Fruit fly (Drosophila melanogaster) whole organism, embryonic: ENCODE measurements around the gene Myo95E.

ENCODE experiments used
- Aef1 ChIP-seq: fragments of 200-800 bp; sonication (Bioruptor generic); IDR thresholded peaks from 3 replicates; pipeline ENCODE4 v1.3.6; 2022; ENCODE audit warnings: missing biosample characterization, missing genetic modification characterization
- Asciz ChIP-seq: fragments of 200-800 bp; sonication (Bioruptor generic); optimal IDR thresholded peaks from 2 replicates; lab custom pipeline; 2017; ENCODE audit warnings: missing biosample characterization, mild to moderate bottlenecking, missing genetic modification characterization, missing genetic modification reagents
- CG10209 ChIP-seq: fragments of 200-800 bp; sonication (Bioruptor generic); optimal IDR thresholded peaks from 3 replicates; lab custom pipeline; 2017; ENCODE audit warnings: missing biosample characterization, mild to moderate bottlenecking, missing genetic modification characterization, missing genetic modification reagents
- CG10274 ChIP-seq: fragments of 200-800 bp; sonication (Bioruptor generic); optimal IDR thresholded peaks from 3 replicates; lab custom pipeline; 2017; ENCODE audit warnings: missing biosample characterization, mild to moderate bottlenecking, missing genetic modification characterization
- CG10565 ChIP-seq: fragments of 200-800 bp; sonication (Bioruptor generic); optimal IDR thresholded peaks from 3 replicates; lab custom pipeline; 2016; ENCODE audit warnings: missing biosample characterization, mild to moderate bottlenecking, missing genetic modification characterization
- CG11398 ChIP-seq: fragments of 200-800 bp; sonication (Bioruptor generic); optimal IDR thresholded peaks from 2 replicates; lab custom pipeline; 2016; ENCODE audit warnings: missing biosample characterization, missing genetic modification characterization
- CG12744 ChIP-seq: fragments of 200-800 bp; sonication (Bioruptor generic); optimal IDR thresholded peaks from 2 replicates; lab custom pipeline; 2016; ENCODE audit warnings: missing biosample characterization, missing genetic modification characterization
- CG14014 ChIP-seq: fragments of 200-800 bp; sonication (Bioruptor generic); IDR thresholded peaks from 2 replicates; pipeline ENCODE4 v1.3.6; 2022; ENCODE audit warnings: missing biosample characterization, missing genetic modification characterization
- CG14441 ChIP-seq: fragments of 200-800 bp; sonication (Bioruptor generic); IDR thresholded peaks from 2 replicates; pipeline ENCODE4 v1.3.6; 2022; ENCODE audit warnings: missing biosample characterization, missing genetic modification characterization
- CG14860 ChIP-seq: fragments of 200-800 bp; sonication (Bioruptor generic); IDR thresholded peaks from 3 replicates; pipeline ENCODE4 v1.3.6; 2022; ENCODE audit warnings: missing biosample characterization, missing genetic modification characterization; ENCODE audit not compliant: partially characterized antibody
- CG17328 ChIP-seq: fragments of 200-800 bp; sonication (Bioruptor generic); IDR thresholded peaks from 2 replicates; pipeline ENCODE4 v1.3.6; 2022; ENCODE audit warnings: missing biosample characterization, missing genetic modification characterization
- CG17829 ChIP-seq: fragments of 200-800 bp; optimal IDR thresholded peaks from 2 replicates; lab custom pipeline; 2019; ENCODE audit warnings: missing biosample characterization, mild to moderate bottlenecking, missing genetic modification characterization, moderate library complexity
- CG2202 ChIP-seq: fragments of 200-800 bp; sonication (Bioruptor generic); optimal IDR thresholded peaks from 2 replicates; lab custom pipeline; 2018; ENCODE audit warnings: missing biosample characterization, mild to moderate bottlenecking, missing genetic modification characterization
- CG31224 ChIP-seq: fragments of 200-800 bp; sonication (Bioruptor generic); IDR thresholded peaks from 2 replicates; pipeline ENCODE4 v1.3.6; 2022; ENCODE audit warnings: missing biosample characterization, missing genetic modification characterization
- CG3847 ChIP-seq: fragments of 200-800 bp; sonication (Bioruptor generic); IDR thresholded peaks from 2 replicates; pipeline ENCODE4 v1.3.6; 2022; ENCODE audit warnings: missing biosample characterization, missing genetic modification characterization
- CG4707 ChIP-seq: fragments of 200-800 bp; sonication (Bioruptor generic); optimal IDR thresholded peaks from 2 replicates; lab custom pipeline; 2018; ENCODE audit warnings: missing biosample characterization, mild to moderate bottlenecking, missing genetic modification characterization, moderate library complexity
- CG5245 ChIP-seq: fragments of 200-800 bp; sonication (Bioruptor generic); optimal IDR thresholded peaks from 3 replicates; lab custom pipeline; 2016; ENCODE audit warnings: missing biosample characterization, missing genetic modification characterization
- CG6654 ChIP-seq: fragments of 200-800 bp; sonication (Bioruptor generic); optimal IDR thresholded peaks from 2 replicates; lab custom pipeline; 2017; ENCODE audit warnings: missing biosample characterization, mild to moderate bottlenecking, missing genetic modification characterization
- CG6854 ChIP-seq: fragments of 200-800 bp; sonication (Bioruptor generic); optimal IDR thresholded peaks from 3 replicates; lab custom pipeline; 2017; ENCODE audit warnings: missing biosample characterization, mild to moderate bottlenecking, missing genetic modification characterization
- CG7372 ChIP-seq: fragments of 200-800 bp; sonication (Bioruptor generic); IDR thresholded peaks from 2 replicates; pipeline ENCODE4 v1.3.6; 2022; ENCODE audit warnings: missing biosample characterization, missing genetic modification characterization
- CG7786 ChIP-seq: fragments of 200-800 bp; sonication (Bioruptor generic); optimal IDR thresholded peaks from 2 replicates; lab custom pipeline; 2016; ENCODE audit warnings: missing biosample characterization, missing genetic modification characterization
- CG8281 ChIP-seq: fragments of 200-800 bp; sonication (Bioruptor generic); optimal IDR thresholded peaks from 2 replicates; lab custom pipeline; 2018; ENCODE audit warnings: missing biosample characterization, mild to moderate bottlenecking, missing genetic modification characterization, moderate library complexity
- CG8478 ChIP-seq: fragments of >200 bp; optimal IDR thresholded peaks from 2 replicates; lab custom pipeline; 2018
- Chrac-16 ChIP-seq: fragments of 200-800 bp; sonication (Bioruptor generic); optimal IDR thresholded peaks from 3 replicates; lab custom pipeline; 2016; ENCODE audit warnings: missing biosample characterization, missing genetic modification characterization
- CkIIα-i1 ChIP-seq: fragments of 200-800 bp; sonication (Bioruptor generic); IDR thresholded peaks from 2 replicates; pipeline ENCODE4 v1.3.6; 2022; ENCODE audit warnings: missing biosample characterization, missing genetic modification characterization
- Eip74EF ChIP-seq, 2 experiments: fragments of 200-800 bp in 1 of 2; fragments of >200 bp in 1 of 2; sonication (Bioruptor generic) in 1 of 2; optimal IDR thresholded peaks; 2 replicates each; lab custom pipeline; 2017 to 2019; ENCODE audit warnings: missing biosample characterization in 2 of 2, missing genetic modification characterization in 2 of 2, mild to moderate bottlenecking in 1 of 2, moderate library complexity in 1 of 2
- GATAe ChIP-seq: fragments of 200-800 bp; sonication (Bioruptor generic); conservative IDR thresholded peaks from 2 replicates; pipeline ENCODE4 v1.3.6; 2022; ENCODE audit warnings: missing biosample characterization, missing genetic modification characterization
- Hmr ChIP-seq: fragments of 200-800 bp; sonication (Bioruptor generic); optimal IDR thresholded peaks from 3 replicates; lab custom pipeline; 2017; ENCODE audit warnings: mild to moderate bottlenecking, missing biosample characterization, missing genetic modification reagents, missing genetic modification characterization
- Meics ChIP-seq: fragments of 200-800 bp; sonication (Bioruptor generic); optimal IDR thresholded peaks from 2 replicates; lab custom pipeline; 2017; ENCODE audit warnings: missing biosample characterization, mild to moderate bottlenecking, missing genetic modification characterization
- Taf1 ChIP-seq: fragments of 200-800 bp; sonication (Bioruptor generic); IDR thresholded peaks from 2 replicates; pipeline ENCODE4 v1.3.6; 2022; ENCODE audit warnings: missing biosample characterization, missing genetic modification characterization
- Tbp ChIP-seq: fragments of >200 bp; optimal IDR thresholded peaks from 2 replicates; lab custom pipeline; 2018; ENCODE audit warnings: missing biosample characterization, missing genetic modification characterization
- ase ChIP-seq: fragments of 200-800 bp; sonication (Bioruptor generic); IDR thresholded peaks from 3 replicates; pipeline ENCODE4 v1.3.6; 2022; ENCODE audit warnings: missing biosample characterization, missing genetic modification characterization
- bcd ChIP-seq: fragments of 200-800 bp; sonication (Bioruptor generic); optimal IDR thresholded peaks from 2 replicates; lab custom pipeline; 2017; ENCODE audit warnings: missing biosample characterization, mild to moderate bottlenecking, missing genetic modification characterization
- cas ChIP-seq: fragments of 200-800 bp; sonication (Bioruptor generic); IDR thresholded peaks from 2 replicates; pipeline ENCODE4 v1.3.6; 2022; ENCODE audit warnings: missing biosample characterization, missing genetic modification characterization
- crp ChIP-seq, 2 experiments: fragments of 200-800 bp; sonication (Bioruptor generic); optimal IDR thresholded peaks; 2 replicates in 1 of 2; 3 replicates in 1 of 2; lab custom pipeline; 2017; ENCODE audit warnings: missing biosample characterization in 2 of 2, missing genetic modification characterization in 2 of 2, mild to moderate bottlenecking in 1 of 2, moderate library complexity in 1 of 2
- dysf ChIP-seq: fragments of 200-800 bp; sonication (Bioruptor generic); IDR thresholded peaks from 3 replicates; pipeline ENCODE4 v1.3.6; 2022; ENCODE audit warnings: missing biosample characterization, missing genetic modification characterization
- ftz-f1 ChIP-seq: fragments of 200-800 bp; sonication (Bioruptor generic); optimal IDR thresholded peaks from 2 replicates; lab custom pipeline; 2016; ENCODE audit warnings: missing biosample characterization, missing genetic modification characterization
- gem ChIP-seq: fragments of 200-800 bp; sonication (Bioruptor generic); optimal IDR thresholded peaks from 2 replicates; lab custom pipeline; 2019; ENCODE audit warnings: missing biosample characterization, mild to moderate bottlenecking, missing genetic modification characterization, moderate library complexity
- gsb ChIP-seq: fragments of 200-800 bp; sonication (Bioruptor generic); IDR thresholded peaks from 2 replicates; pipeline ENCODE4 v1.3.6; 2022; ENCODE audit warnings: missing biosample characterization, missing genetic modification characterization
- her ChIP-seq: fragments of 200-800 bp; sonication (Bioruptor generic); optimal IDR thresholded peaks from 2 replicates; lab custom pipeline; 2016; ENCODE audit warnings: missing biosample characterization, missing genetic modification characterization
- ind ChIP-seq: fragments of 200-800 bp; sonication (Bioruptor generic); optimal IDR thresholded peaks from 3 replicates; lab custom pipeline; 2016; ENCODE audit warnings: missing biosample characterization, missing genetic modification characterization
- kah ChIP-seq: fragments of 200-800 bp; sonication (Bioruptor generic); optimal IDR thresholded peaks from 2 replicates; lab custom pipeline; 2018; ENCODE audit warnings: missing biosample characterization, mild to moderate bottlenecking, missing genetic modification characterization
- ken ChIP-seq: fragments of 200-800 bp; sonication (Bioruptor generic); IDR thresholded peaks from 3 replicates; pipeline ENCODE4 v1.3.6; 2022; ENCODE audit warnings: missing biosample characterization, missing genetic modification characterization
- onecut ChIP-seq: fragments of 200-800 bp; sonication (Bioruptor generic); IDR thresholded peaks from 2 replicates; pipeline ENCODE4 v1.3.6; 2022; ENCODE audit warnings: missing biosample characterization, missing genetic modification characterization
- otp ChIP-seq: fragments of 200-800 bp; sonication (Bioruptor generic); IDR thresholded peaks from 3 replicates; pipeline ENCODE4, ENCODE4 v1.3.6; 2022; ENCODE audit warnings: missing biosample characterization, missing genetic modification characterization
- seq ChIP-seq: fragments of 200-800 bp; sonication (Bioruptor generic); IDR thresholded peaks from 2 replicates; pipeline ENCODE4 v1.3.6; 2022; ENCODE audit warnings: missing biosample characterization, missing genetic modification characterization
- sna ChIP-seq: fragments of 200-800 bp; sonication (Bioruptor generic); IDR thresholded peaks from 2 replicates; pipeline ENCODE4 v1.3.6; 2022; ENCODE audit warnings: missing biosample characterization, missing genetic modification characterization; ENCODE audit not compliant: partially characterized antibody
- vvl ChIP-seq: fragments of 200-800 bp; sonication (Bioruptor generic); IDR thresholded peaks from 2 replicates; pipeline ENCODE4 v1.3.6; 2022; ENCODE audit warnings: missing biosample characterization, missing genetic modification characterization
- zfh2 ChIP-seq: fragments of 200-800 bp; sonication (Bioruptor generic); optimal IDR thresholded peaks from 2 replicates; lab custom pipeline; 2016; ENCODE audit warnings: missing biosample characterization, missing genetic modification characterization

Gene Myo95E

DNA sequence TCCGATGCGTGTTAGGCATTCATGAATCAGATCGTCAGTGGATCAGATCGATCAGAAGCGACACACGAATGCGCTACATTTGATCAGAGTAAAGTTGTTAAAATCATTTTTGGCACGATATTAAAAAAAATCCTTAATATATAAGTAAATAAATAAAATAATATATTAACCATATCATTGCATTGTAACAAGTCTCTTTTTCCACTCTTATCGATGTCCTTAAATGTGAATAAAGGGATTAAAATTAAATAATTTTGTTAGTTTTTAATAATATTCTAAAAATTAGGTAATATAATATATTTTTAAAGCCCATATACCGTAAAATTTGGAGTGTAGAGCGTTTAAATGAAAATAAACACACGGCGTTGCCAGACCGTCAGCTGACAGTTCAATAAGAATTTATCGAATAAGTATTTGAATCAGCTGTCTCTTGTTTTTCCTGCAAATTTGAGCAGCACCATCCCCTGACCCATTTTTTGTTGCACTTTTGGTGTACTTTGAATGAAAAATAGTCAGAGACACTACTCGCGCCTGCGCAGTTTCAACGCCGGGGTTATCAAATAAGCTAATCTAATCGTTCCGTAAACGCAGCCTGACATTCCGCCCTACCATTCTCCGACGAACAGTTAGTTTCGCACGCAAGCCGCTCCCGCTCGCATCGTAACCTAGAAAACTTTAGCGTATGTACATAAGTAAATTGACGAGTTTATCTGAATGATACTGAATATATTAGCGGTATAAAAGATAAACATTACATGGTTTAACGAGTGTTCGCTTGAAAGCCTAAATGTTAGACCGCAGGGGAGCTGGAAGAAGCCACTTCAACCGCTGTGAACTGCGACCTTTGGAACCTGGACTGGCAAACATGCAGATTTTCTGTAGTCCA lies 9.1 kb downstream of the Myo95E start, which contains the start of the genes p38a and CG6178 (continued):
- TF ChIP-seq CkIIα-i1 (GFP tag; lab: Robert Waterston, UW) (peak; percentile 87; the same call in 1 of the 2 replicates), Meics (GFP tag; lab: Kevin White, UChicago) (peak; percentile 98), CG6654 (GFP tag; lab: Kevin White, UChicago) (peak; percentile 90), CG14014 (GFP tag; lab: Robert Waterston, UW) (peak; percentile 97), her (GFP tag; lab: Kevin White, UChicago) (no peak), Aef1 (peak; percentile 97), CG7372 (GFP tag; lab: Robert Waterston, UW) (peak; percentile 96), gem (tag; lab: Kevin White, UChicago) (peak; percentile 99), onecut (GFP tag; lab: Robert Waterston, UW) (peak; percentile 81), CG10565 (GFP tag; lab: Kevin White, UChicago) (peak; percentile 45), CG2202 (tag; lab: Kevin White, UChicago) (peak; percentile 88), CG5245 (GFP tag; lab: Kevin White, UChicago) (peak; percentile 82), kah (GFP tag; lab: Kevin White, UChicago) (peak; percentile 92), CG10274 (GFP tag; lab: Kevin White, UChicago) (peak; percentile 99), dysf (GFP tag; lab: Robert Waterston, UW) (peak; percentile 98), CG8281 (tag; lab: Kevin White, UChicago) (peak; percentile 88), CG8478 (lab: Kevin White, UChicago) (no peak), CG3847 (peak; percentile 97), seq (GFP tag; lab: Robert Waterston, UW) (peak; percentile 96), gsb (GFP tag; lab: Robert Waterston, UW) (peak; percentile 93), Asciz (peak; percentile 97), ken (peak; percentile 94), ftz-f1 (GFP tag; lab: Kevin White, UChicago) (no peak), zfh2 (GFP tag; lab: Kevin White, UChicago) (peak; percentile 86), GATAe (peak; percentile 89), CG11398 (GFP tag; lab: Kevin White, UChicago) (peak; percentile 1), CG4707 (GFP tag; lab: Kevin White, UChicago) (peak; percentile 75), ase (GFP tag; lab: Robert Waterston, UW) (peak; percentile 96), CG17829 (tag; lab: Kevin White, UChicago) (peak; percentile 98), cas (GFP tag; lab: Robert Waterston, UW) (peak; percentile 94), CG6854 (peak; percentile 96), CG14860 (no peak), Eip74EF (GFP tag; optimal IDR thresholded peaks at IDR 0.05; lab: Kevin White, UChicago) (peak in 1 of 2 experiments; percentile 97), CG31224 (peak; percentile 93), bcd (GFP tag; lab: Kevin White, UChicago) (peak; percentile 98), ind (GFP tag; lab: Kevin White, UChicago) (peak; percentile 96), vvl (GFP tag; lab: Robert Waterston, UW) (peak; percentile 97), CG12744 (no peak), otp (GFP tag; lab: Robert Waterston, UW) (peak; percentile 79), CG14441 (peak; percentile 97), Taf1 (GFP tag; lab: Robert Waterston, UW) (peak; percentile 88), CG17328 (peak; percentile 95), Chrac-16 (GFP tag; lab: Kevin White, UChicago) (peak; percentile 89), crp (GFP tag; optimal IDR thresholded peaks at IDR 0.05; lab: Kevin White, UChicago) (peak; percentile 39 to 89), CG7786 (GFP tag; lab: Kevin White, UChicago) (peak; percentile 67), CG10209 (peak; percentile 98), Tbp (no peak), sna (no peak), Hmr (GFP tag; lab: Kevin White, UChicago) (peak; percentile 98)
